In genomic region chrX:13682652-13683051, dm6 we compare ENCODE assay signal across 2 fruit fly cellular contexts.
TF ChIP-seq lines count a peak whose summit lies in the region.

TSS of gene CG11158 (plus strand) at chrX:13682952.

- no peak for TF ChIP-seq CTCF in whole organism, embryonic (GFP tag; optimal IDR thresholded peaks at IDR 0.05; lab: Kevin White, UChicago)

TF ChIP-seq in whole organism, embryonic, 481 proteins besides CTCF, POLR2A, EP300 and RAD21:
- TF ChIP-seq Sry-δ (GFP tag; optimal IDR thresholded peaks at IDR 0.05; lab: Kevin White, UChicago) (peak; percentile 6), CG12744 (GFP tag; optimal IDR thresholded peaks at IDR 0.05; lab: Kevin White, UChicago) (no peak), D (optimal IDR thresholded peaks at IDR 0.05; lab: Kevin White, UChicago) (no peak), D (GFP tag; optimal IDR thresholded peaks at IDR 0.05; lab: Kevin White, UChicago) (no peak), D19A (tag; optimal IDR thresholded peaks at IDR 0.05; lab: Kevin White, UChicago) (peak; percentile 17), gsb (GFP tag; IDR thresholded peaks at IDR 0.05; lab: Robert Waterston, UW) (no peak), MBD-R2 (GFP tag; IDR thresholded peaks at IDR 0.05; lab: Robert Waterston, UW) (peak; percentile 25; the same call in 1 of the 2 replicates), Dref (GFP tag; IDR thresholded peaks at IDR 0.05; lab: Robert Waterston, UW) (peak; percentile 42; the same call in 1 of the 2 replicates), Lhr (GFP tag; optimal IDR thresholded peaks at IDR 0.05; lab: Kevin White, UChicago) (no peak), CG11504 (tag; optimal IDR thresholded peaks at IDR 0.05; lab: Kevin White, UChicago) (no peak), Nf-YA (GFP tag; IDR thresholded peaks at IDR 0.05; lab: Robert Waterston, UW) (no peak), CG7839 (tag; optimal IDR thresholded peaks at IDR 0.05; lab: Kevin White, UChicago) (no peak), CG15479 (GFP tag; optimal IDR thresholded peaks at IDR 0.05; lab: Kevin White, UChicago) (no peak), knrl (GFP tag; IDR thresholded peaks at IDR 0.05; lab: Robert Waterston, UW; ENCODE audit: partially characterized antibody) (0 out of 3 replicates have a peak, but pooled peaks have one; percentile 6), crp (GFP tag; optimal IDR thresholded peaks at IDR 0.05; lab: Kevin White, UChicago) (peak in 1 of 2 experiments; percentile 30), pzg (GFP tag; optimal IDR thresholded peaks at IDR 0.05; lab: Kevin White, UChicago) (peak; percentile 9), danr (GFP tag; IDR thresholded peaks at IDR 0.05; lab: Robert Waterston, UW) (no peak), CG15514 (GFP tag; optimal IDR thresholded peaks at IDR 0.05; lab: Kevin White, UChicago) (no peak), CG17829 (tag; optimal IDR thresholded peaks at IDR 0.05; lab: Kevin White, UChicago) (no peak), Lpt (GFP tag; optimal IDR thresholded peaks at IDR 0.05; lab: Kevin White, UChicago) (no peak), MESR4 (GFP tag; optimal IDR thresholded peaks at IDR 0.05; lab: Kevin White, UChicago) (peak; percentile 2), Med (GFP tag; lab: Kevin White, UChicago) (peak; percentile 67), CG15696 (tag; optimal IDR thresholded peaks at IDR 0.05; lab: Kevin White, UChicago) (no peak), Hand (GFP tag; optimal IDR thresholded peaks at IDR 0.05; lab: Kevin White, UChicago) (no peak), usp (GFP tag; optimal IDR thresholded peaks at IDR 0.05; lab: Kevin White, UChicago) (no peak), BEAF-32 (GFP tag; optimal IDR thresholded peaks at IDR 0.05; lab: Kevin White, UChicago) (peak; percentile 30), Doc3 (GFP tag; IDR thresholded peaks at IDR 0.05; lab: Robert Waterston, UW; ENCODE audit: partially characterized antibody) (no peak), ems (GFP tag; optimal IDR thresholded peaks at IDR 0.05; lab: Kevin White, UChicago) (no peak), CG33557 (GFP tag; optimal IDR thresholded peaks at IDR 0.05; lab: Kevin White, UChicago) (no peak), NC2β (GFP tag; optimal IDR thresholded peaks at IDR 0.05; lab: Kevin White, UChicago) (no peak), fu2 (GFP tag; optimal IDR thresholded peaks at IDR 0.05; lab: Kevin White, UChicago) (no peak), sug (tag; optimal IDR thresholded peaks at IDR 0.05; lab: Kevin White, UChicago) (no peak), slbo (GFP tag; IDR thresholded peaks at IDR 0.05; lab: Robert Waterston, UW) (no peak)

TF ChIP-seq in whole organism, prepupa, 60 proteins besides CTCF, POLR2A, EP300 and RAD21:
- no peak for TF ChIP-seq Smox (GFP tag; optimal IDR thresholded peaks at IDR 0.05; lab: Kevin White, UChicago)
- peak; percentile 31 for TF ChIP-seq Eip78C (GFP tag; lab: Kevin White, UChicago)
